Fruit fly (Drosophila melanogaster): ENCODE data around the gene CG4119.

CG4119 gene

DNA sequence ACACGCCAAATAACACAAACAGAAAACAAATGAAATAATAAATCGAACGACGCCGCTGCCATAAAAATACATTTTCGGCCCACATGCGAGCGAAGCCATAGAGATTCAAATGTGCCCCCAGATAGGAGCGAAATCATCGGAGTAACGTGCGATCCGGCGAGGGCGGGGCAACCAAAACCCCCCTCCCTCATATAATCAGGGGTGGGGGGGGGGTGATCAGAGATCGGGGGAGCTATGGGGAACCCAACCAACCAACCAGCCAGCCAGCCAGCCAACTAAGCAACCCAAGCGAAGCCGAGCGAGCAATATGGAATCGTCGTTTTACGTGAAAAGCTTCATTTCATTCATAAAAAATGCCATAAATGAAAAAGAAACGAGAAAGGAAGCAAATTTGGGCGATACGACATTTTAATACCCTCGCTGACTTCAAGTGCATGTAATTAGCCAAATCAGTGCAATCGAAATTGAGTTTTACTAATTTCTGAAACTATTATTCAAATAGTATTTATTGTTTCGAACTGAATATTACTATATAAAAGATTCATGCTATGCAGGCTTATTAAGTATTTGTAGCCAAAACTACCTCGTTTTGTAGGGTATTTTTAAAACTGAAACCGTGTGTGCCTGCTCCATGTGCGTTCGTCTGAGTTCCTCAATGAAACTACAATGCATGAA is 34.1 kb downstream of the CG4119 start (continued):
- peak; percentile 40 for TF ChIP-seq CG12071 (GFP tag; optimal IDR thresholded peaks at IDR 0.05)
- no peak for TF ChIP-seq CG12104 (GFP tag; optimal IDR thresholded peaks at IDR 0.05)
- TF ChIP-seq CG12299 (tag; optimal IDR thresholded peaks at IDR 0.05): no peak
- no peak for TF ChIP-seq CG13624 (GFP tag; optimal IDR thresholded peaks at IDR 0.05)
- peak; percentile 44 for TF ChIP-seq CG30431 (GFP tag; optimal IDR thresholded peaks at IDR 0.05)
- no peak for TF ChIP-seq cad (GFP tag; optimal IDR thresholded peaks at IDR 0.05)
- TF ChIP-seq CG12744 (GFP tag; optimal IDR thresholded peaks at IDR 0.05): no peak
- TF ChIP-seq knrl (GFP tag; IDR thresholded peaks at IDR 0.05; ENCODE audit: partially characterized antibody): no peak
- no peak for TF ChIP-seq disco-r (GFP tag; optimal IDR thresholded peaks at IDR 0.05)
- TF ChIP-seq Nf-YB (GFP tag; optimal IDR thresholded peaks at IDR 0.05): peak; percentile 39
- TF ChIP-seq pros (GFP tag; optimal IDR thresholded peaks at IDR 0.05): no peak
- peak; percentile 70 for TF ChIP-seq lilli (GFP tag; optimal IDR thresholded peaks at IDR 0.05)
- TF ChIP-seq ranshi (GFP tag; IDR thresholded peaks at IDR 0.05): peak; percentile 40; the same call in 1 of the 2 replicates
- TF ChIP-seq CG13894 (tag; optimal IDR thresholded peaks at IDR 0.05): peak; percentile 81
- TF ChIP-seq dimm (GFP tag; IDR thresholded peaks at IDR 0.05): no peak
- no peak for TF ChIP-seq sima (GFP tag; optimal IDR thresholded peaks at IDR 0.05)
- TF ChIP-seq NfI (GFP tag; optimal IDR thresholded peaks at IDR 0.05): peak; percentile 52
- TF ChIP-seq hb (GFP tag; IDR thresholded peaks at IDR 0.05; ENCODE audit: partially characterized antibody): no peak
- peak; percentile 79 for TF ChIP-seq nmo (GFP tag; optimal IDR thresholded peaks at IDR 0.05)
- TF ChIP-seq Fer2 (tag; optimal IDR thresholded peaks at IDR 0.05): no peak
- peak; percentile 54 for TF ChIP-seq Deaf1 (tag; optimal IDR thresholded peaks at IDR 0.05)
- TF ChIP-seq amos (GFP tag; IDR thresholded peaks at IDR 0.05; ENCODE audit: partially characterized antibody): no peak
- TF ChIP-seq gem (tag; optimal IDR thresholded peaks at IDR 0.05): peak; percentile 86
- TF ChIP-seq dysf (GFP tag; IDR thresholded peaks at IDR 0.05): peak; percentile 74
- no peak for TF ChIP-seq CG14014 (GFP tag; IDR thresholded peaks at IDR 0.05)
- TF ChIP-seq ham (GFP tag; IDR thresholded peaks at IDR 0.05): no peak
- TF ChIP-seq jumu (GFP tag; optimal IDR thresholded peaks at IDR 0.05): no peak
- no peak for TF ChIP-seq Doc2 (GFP tag; IDR thresholded peaks at IDR 0.05)
- peak; percentile 43; the same call in 3 of the 4 replicates for TF ChIP-seq Gug (GFP tag; IDR thresholded peaks at IDR 0.05)
- peak; percentile 52; the same call in 1 of the 2 replicates for TF ChIP-seq E2f1 (GFP tag; IDR thresholded peaks at IDR 0.05)
- TF ChIP-seq crol (GFP tag; IDR thresholded peaks at IDR 0.05): peak; percentile 95
- TF ChIP-seq Mrtf (GFP tag; IDR thresholded peaks at IDR 0.05): 0 out of 3 replicates have a peak, but pooled peaks have one; percentile 25
- peak; percentile 76 for TF ChIP-seq CG12391 (tag; optimal IDR thresholded peaks at IDR 0.05)
- peak; percentile 11 for TF ChIP-seq tio (GFP tag; optimal IDR thresholded peaks at IDR 0.05)
- no peak for TF ChIP-seq CG8478 (optimal IDR thresholded peaks at IDR 0.05)
- TF ChIP-seq hbn (GFP tag; IDR thresholded peaks at IDR 0.05; ENCODE audit: partially characterized antibody): no peak
- no peak for TF ChIP-seq CG10274 (GFP tag; optimal IDR thresholded peaks at IDR 0.05)
- peak; percentile 27 for TF ChIP-seq pnt (GFP tag; optimal IDR thresholded peaks at IDR 0.05)
- TF ChIP-seq fd3F (GFP tag; optimal IDR thresholded peaks at IDR 0.05): peak; percentile 40
- peak; percentile 35 for TF ChIP-seq gro (GFP tag; optimal IDR thresholded peaks at IDR 0.05)

DNA sequence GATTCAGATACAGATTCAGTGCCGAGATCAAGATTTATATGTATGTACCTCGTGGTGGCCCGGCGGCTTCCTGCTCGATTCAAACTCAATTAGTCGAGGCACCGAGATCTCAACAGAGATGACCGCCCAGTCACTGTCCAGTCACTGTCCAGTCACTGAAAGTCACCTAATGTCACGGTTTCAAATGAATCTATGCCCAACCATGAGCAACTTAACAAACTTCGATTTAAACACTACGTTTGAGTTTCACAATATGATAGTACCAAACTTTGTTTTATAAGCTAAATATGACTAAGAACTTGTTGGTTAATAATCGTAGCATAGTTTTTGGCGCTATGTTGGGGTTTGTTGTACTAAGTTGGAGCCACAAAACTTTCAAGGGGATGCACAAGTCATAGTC is 39.2 kb downstream of the CG4119 start:
- TF ChIP-seq gem (tag; optimal IDR thresholded peaks at IDR 0.05) (no peak), CG3995 (GFP tag; optimal IDR thresholded peaks at IDR 0.05) (peak; percentile 93), MESR4 (GFP tag; optimal IDR thresholded peaks at IDR 0.05) (no peak), CG3847 (GFP tag; IDR thresholded peaks at IDR 0.05) (no peak), Sry-β (GFP tag; optimal IDR thresholded peaks at IDR 0.05) (peak; percentile 57), tll (GFP tag; optimal IDR thresholded peaks at IDR 0.05) (no peak), B-H1 (GFP tag; IDR thresholded peaks at IDR 0.05) (no peak), Gsc (GFP tag; IDR thresholded peaks at IDR 0.05) (no peak), Hmr (GFP tag; optimal IDR thresholded peaks at IDR 0.05) (no peak), dysf (GFP tag; IDR thresholded peaks at IDR 0.05) (no peak)

All from whole organism, embryonic.